Fruit fly (Drosophila melanogaster): ENCODE results near the gene beat-Ia.

dm6 chr2L:16041727-16042126 lies 8.0 kb upstream of the beat-Ia start, which contains the start of the genes BicC and CG45084:
- no peak for TF ChIP-seq Usf (GFP tag; optimal IDR thresholded peaks at IDR 0.05)
- no peak for TF ChIP-seq tna (GFP tag; IDR thresholded peaks at IDR 0.05; ENCODE audit: partially characterized antibody)
- TF ChIP-seq CG6854 (GFP tag; optimal IDR thresholded peaks at IDR 0.05): no peak
- no peak for TF ChIP-seq maf-S (GFP tag; optimal IDR thresholded peaks at IDR 0.05)
- no peak for TF ChIP-seq CG7357 (GFP tag; IDR thresholded peaks at IDR 0.05)

Measured in whole organism, embryonic.